Worm (Caenorhabditis elegans) whole organism, mixed stage, embryonic: ENCODE results near the gene pnp-1.

Experiments
- M03D4.4 ChIP-seq: sonication (generic microtip); optimal IDR thresholded peaks from 2 replicates; lab custom pipeline; 2017; ENCODE audit warnings: mild to moderate bottlenecking, missing genetic modification characterization, missing compliant biosample characterization
- blmp-1 ChIP-seq: fragments of 150-350 bp; optimal IDR thresholded peaks from 2 replicates; lab custom pipeline; 2014; ENCODE audit warnings: missing biosample characterization, missing genetic modification characterization
- elt-1 ChIP-seq: sonication (generic microtip); optimal IDR thresholded peaks from 2 replicates; lab custom pipeline; 2017; ENCODE audit warnings: missing genetic modification characterization, mild to moderate bottlenecking, missing compliant biosample characterization, antibody characterized with exemption, moderate library complexity, borderline replicate concordance; ENCODE audit not compliant: insufficient read depth
- elt-3 ChIP-seq: fragments of 150-350 bp; optimal IDR thresholded peaks from 2 replicates; lab custom pipeline; 2014; ENCODE audit warnings: missing biosample characterization, missing genetic modification characterization
- lin-13 ChIP-seq: fragments of 150-350 bp; optimal IDR thresholded peaks from 2 replicates; lab custom pipeline; 2014; ENCODE audit warnings: missing biosample characterization, missing genetic modification characterization
- lsy-2 ChIP-seq: fragments of 150-350 bp; optimal IDR thresholded peaks from 2 replicates; lab custom pipeline; 2014; ENCODE audit warnings: missing biosample characterization, missing genetic modification characterization
- nhr-12 ChIP-seq: fragments of 150-350 bp; optimal IDR thresholded peaks from 2 replicates; lab custom pipeline; 2014; ENCODE audit warnings: missing biosample characterization, missing genetic modification characterization
- nhr-237 ChIP-seq: fragments of 150-350 bp; optimal IDR thresholded peaks from 2 replicates; lab custom pipeline; 2014; ENCODE audit warnings: missing biosample characterization, missing genetic modification characterization
- nhr-76 ChIP-seq: sonication (generic microtip); optimal IDR thresholded peaks from 2 replicates; lab custom pipeline; 2017; ENCODE audit warnings: missing biosample characterization, missing genetic modification characterization
- pha-4 ChIP-seq: fragments of 150-350 bp; optimal IDR thresholded peaks from 2 replicates; lab custom pipeline; 2018; ENCODE audit warnings: missing biosample characterization, missing genetic modification reagents, missing genetic modification characterization
- snpc-4 ChIP-seq: fragments of 150-350 bp; optimal IDR thresholded peaks from 2 replicates; lab custom pipeline; 2014; ENCODE audit warnings: missing biosample characterization, missing genetic modification characterization
- ztf-11 ChIP-seq: fragments of 150-350 bp; optimal IDR thresholded peaks from 2 replicates; lab custom pipeline; 2014; ENCODE audit warnings: missing biosample characterization, missing genetic modification characterization

DNA sequence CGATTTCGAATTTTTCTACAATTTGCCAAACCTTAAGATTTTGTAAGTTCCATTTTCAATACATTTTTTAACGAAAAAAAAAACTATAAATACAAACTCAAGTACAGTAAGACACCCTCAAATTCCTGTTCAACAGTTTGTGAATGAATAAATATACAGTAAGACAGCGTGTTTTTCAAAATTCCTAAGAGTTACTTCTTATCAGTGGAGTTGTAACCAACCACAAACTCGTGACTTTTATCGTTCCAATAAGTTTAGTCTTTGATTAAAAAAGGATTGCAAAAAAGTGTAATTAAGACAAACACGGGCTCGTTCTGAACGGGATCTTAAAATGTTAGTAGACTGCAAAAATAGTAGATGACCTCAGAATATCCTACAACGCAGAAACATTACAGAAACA, 23.0 kb downstream of the pnp-1 start:
- TF ChIP-seq nhr-12 (tag; lab: Kevin White, UChicago) = no peak
- TF ChIP-seq snpc-4 (tag; lab: Kevin White, UChicago) = no peak
- no peak for TF ChIP-seq elt-1 (tag; lab: Kevin White, UChicago)
- no peak for TF ChIP-seq lin-13 (tag; lab: Kevin White, UChicago)
- TF ChIP-seq lsy-2 (tag; lab: Kevin White, UChicago) = no peak
- TF ChIP-seq nhr-76 (tag; lab: Kevin White, UChicago) = no peak
- no peak for TF ChIP-seq nhr-237 (tag; lab: Kevin White, UChicago)
- TF ChIP-seq pha-4 (tag; lab: Kevin White, UChicago) = no peak
- TF ChIP-seq blmp-1 = no peak
- TF ChIP-seq elt-3 (tag; lab: Kevin White, UChicago) = no peak
- no peak for TF ChIP-seq ztf-11
- no peak for TF ChIP-seq M03D4.4 (tag; lab: Kevin White, UChicago)
